Fruit fly (Drosophila melanogaster): ENCODE measurements around the gene P5cr.

P5cr gene

DNA sequence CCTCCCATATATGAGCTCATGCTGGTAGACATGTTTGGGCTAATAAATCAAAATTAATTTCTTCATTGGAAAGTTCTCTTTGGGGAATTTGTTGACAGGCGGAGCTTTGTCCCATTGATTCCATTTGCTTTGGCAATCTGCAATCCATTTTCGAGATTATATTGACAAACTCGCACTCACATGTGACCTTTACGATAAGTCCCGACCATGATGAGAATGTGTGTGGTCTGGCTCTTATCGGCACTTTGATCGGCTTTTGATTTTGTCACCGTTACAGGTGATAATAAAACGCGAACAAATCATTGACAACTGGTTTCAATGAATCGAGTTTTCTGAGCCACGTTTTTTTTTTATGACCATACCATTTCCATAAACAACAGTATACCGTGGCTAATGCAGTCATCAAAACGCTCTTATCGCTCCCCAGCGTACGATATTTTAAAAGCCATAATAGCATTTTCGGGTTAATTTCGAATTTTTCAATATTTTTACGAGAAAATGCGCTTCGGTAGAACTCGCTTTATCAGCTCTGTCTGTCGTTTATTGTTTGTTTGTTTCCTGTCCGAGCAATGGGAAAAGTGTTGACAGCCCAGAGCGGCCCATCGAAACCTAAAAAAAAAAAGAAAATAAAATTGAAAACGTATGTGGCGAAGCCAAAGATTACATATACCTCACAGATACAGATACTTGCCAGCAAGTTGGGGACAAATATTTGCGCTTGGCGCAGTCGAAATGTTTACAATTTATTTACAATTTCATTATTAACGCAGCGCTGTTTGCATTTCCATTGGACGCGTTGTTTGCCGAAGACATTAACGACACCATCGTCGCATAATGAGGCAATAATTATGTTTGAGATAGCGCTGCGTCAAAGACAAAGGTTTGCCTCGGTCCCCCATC is 31.1 kb upstream of the P5cr start (continued):
- peak; percentile 64 for TF ChIP-seq run (tag; optimal IDR thresholded peaks at IDR 0.05)
- no peak for TF ChIP-seq CG34422 (GFP tag; IDR thresholded peaks at IDR 0.05)
- TF ChIP-seq pros (GFP tag; optimal IDR thresholded peaks at IDR 0.05) = no peak
- TF ChIP-seq ssp (GFP tag; IDR thresholded peaks at IDR 0.05) = no peak
- peak; percentile 52; the same call in 1 of the 2 replicates for TF ChIP-seq HLH3B (GFP tag; IDR thresholded peaks at IDR 0.05)
- peak; percentile 96 for TF ChIP-seq CG1529 (GFP tag; optimal IDR thresholded peaks at IDR 0.05)
- TF ChIP-seq pfk (GFP tag; optimal IDR thresholded peaks at IDR 0.05) = peak; percentile 27
- no peak for TF ChIP-seq CG16815 (GFP tag; optimal IDR thresholded peaks at IDR 0.05)
- TF ChIP-seq otp (GFP tag; IDR thresholded peaks at IDR 0.05) = peak; percentile 96
- peak; percentile 90 for TF ChIP-seq sqz (GFP tag; optimal IDR thresholded peaks at IDR 0.05)
- peak; percentile 50 for TF ChIP-seq kah (GFP tag; optimal IDR thresholded peaks at IDR 0.05)
- peak; percentile 94 for TF ChIP-seq Awh (GFP tag; IDR thresholded peaks at IDR 0.05)
- TF ChIP-seq CTCF (GFP tag; optimal IDR thresholded peaks at IDR 0.05) = peak; percentile 45
- no peak for TF ChIP-seq CG14667 (GFP tag; IDR thresholded peaks at IDR 0.05)
- TF ChIP-seq Hand (GFP tag; optimal IDR thresholded peaks at IDR 0.05) = no peak
- TF ChIP-seq tgo (GFP tag; IDR thresholded peaks at IDR 0.05) = no peak
- peak; percentile 77 for TF ChIP-seq NC2β (GFP tag; optimal IDR thresholded peaks at IDR 0.05)
- TF ChIP-seq CG15479 (GFP tag; optimal IDR thresholded peaks at IDR 0.05) = peak; percentile 65
- TF ChIP-seq CG14710 (tag; optimal IDR thresholded peaks at IDR 0.05) = peak; percentile 72
- no peak for TF ChIP-seq kay (GFP tag; optimal IDR thresholded peaks at IDR 0.05)
- peak; percentile 93 for TF ChIP-seq CG7745 (tag; optimal IDR thresholded peaks at IDR 0.05)
- TF ChIP-seq CG12659 (GFP tag; optimal IDR thresholded peaks at IDR 0.05) = peak; percentile 63
- no peak for TF ChIP-seq gsb (GFP tag; IDR thresholded peaks at IDR 0.05)
- peak; percentile 96 for TF ChIP-seq ac (GFP tag; optimal IDR thresholded peaks at IDR 0.05)
- 0 out of 2 replicates have a peak, but pooled peaks have one; percentile 35 for TF ChIP-seq CG17612 (GFP tag; IDR thresholded peaks at IDR 0.05)
- no peak for TF ChIP-seq jigr1 (GFP tag; IDR thresholded peaks at IDR 0.05)
- peak; percentile 91 for TF ChIP-seq wek (GFP tag; optimal IDR thresholded peaks at IDR 0.05)
- peak; percentile 74 for TF ChIP-seq tup (GFP tag; optimal IDR thresholded peaks at IDR 0.05)
- TF ChIP-seq CG11723 (GFP tag; optimal IDR thresholded peaks at IDR 0.05) = peak; percentile 93
- peak; percentile 6 for TF ChIP-seq CG33213 (GFP tag; optimal IDR thresholded peaks at IDR 0.05)

DNA sequence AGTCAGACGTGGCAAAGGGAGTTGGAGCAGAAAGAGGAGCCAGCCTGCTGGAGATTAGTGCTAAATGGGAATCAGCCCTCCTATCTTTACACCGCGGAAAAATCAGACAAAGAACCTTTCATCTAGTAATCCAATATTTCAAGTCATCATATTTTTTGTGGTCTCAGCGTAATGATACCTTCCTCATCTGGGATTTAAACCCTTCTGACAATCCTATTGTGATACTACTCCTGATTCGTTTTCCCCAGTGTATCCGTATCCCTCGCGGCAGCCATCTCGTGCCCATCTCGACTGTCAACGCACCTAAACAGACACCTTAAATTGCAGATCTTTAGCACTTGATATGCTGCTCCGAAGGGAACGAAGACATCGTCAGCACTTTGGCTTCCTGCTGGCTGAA is 30.4 kb upstream of the P5cr start:
- no peak for TF ChIP-seq CoRest (tag; optimal IDR thresholded peaks at IDR 0.05)
- TF ChIP-seq CG8765 (GFP tag; IDR thresholded peaks at IDR 0.05) = 0 out of 2 replicates have a peak, but pooled peaks have one; percentile 15
- peak; percentile 25 for TF ChIP-seq ems (GFP tag; optimal IDR thresholded peaks at IDR 0.05)
- 0 out of 2 replicates have a peak, but pooled peaks have one; percentile 17 for TF ChIP-seq Ptx1 (GFP tag; IDR thresholded peaks at IDR 0.05)
- no peak for TF ChIP-seq CG8290 (GFP tag; optimal IDR thresholded peaks at IDR 0.05)
- TF ChIP-seq CG8290 (tag; optimal IDR thresholded peaks at IDR 0.05) = peak in 1 of 2 experiments; percentile 46
- TF ChIP-seq ttk (GFP tag; IDR thresholded peaks at IDR 0.05) = no peak
- TF ChIP-seq CG7372 (GFP tag; IDR thresholded peaks at IDR 0.05) = no peak
- TF ChIP-seq CG7839 (tag; optimal IDR thresholded peaks at IDR 0.05) = peak; percentile 18
- peak; percentile 38; the same call in 1 of the 3 replicates for TF ChIP-seq dysf (GFP tag; IDR thresholded peaks at IDR 0.05)
- no peak for TF ChIP-seq Myb (GFP tag; optimal IDR thresholded peaks at IDR 0.05)
- TF ChIP-seq NC2β (GFP tag; optimal IDR thresholded peaks at IDR 0.05) = no peak
- peak; percentile 83 for TF ChIP-seq Ets65A (GFP tag)
- TF ChIP-seq cad (GFP tag; optimal IDR thresholded peaks at IDR 0.05) = no peak
- peak; percentile 48; the same call in 1 of the 2 replicates for TF ChIP-seq CG32772 (GFP tag; IDR thresholded peaks at IDR 0.05)
- TF ChIP-seq Xbp1 (GFP tag; optimal IDR thresholded peaks at IDR 0.05) = no peak
- peak; percentile 41; the same call in 1 of the 2 replicates for TF ChIP-seq ranshi (GFP tag; IDR thresholded peaks at IDR 0.05)
- TF ChIP-seq jumu (GFP tag; optimal IDR thresholded peaks at IDR 0.05) = no peak
- 0 out of 4 replicates have a peak, but pooled peaks have one; percentile 18 for TF ChIP-seq Gug (GFP tag; IDR thresholded peaks at IDR 0.05)
- TF ChIP-seq phol (tag; optimal IDR thresholded peaks at IDR 0.05) = peak; percentile 12
- TF ChIP-seq slbo (GFP tag; IDR thresholded peaks at IDR 0.05) = peak; percentile 47
- no peak for TF ChIP-seq Bgb (GFP tag; IDR thresholded peaks at IDR 0.05; ENCODE audit: partially characterized antibody)
